Worm (Caenorhabditis elegans): ENCODE measurements around the gene mab-7.

DNA sequence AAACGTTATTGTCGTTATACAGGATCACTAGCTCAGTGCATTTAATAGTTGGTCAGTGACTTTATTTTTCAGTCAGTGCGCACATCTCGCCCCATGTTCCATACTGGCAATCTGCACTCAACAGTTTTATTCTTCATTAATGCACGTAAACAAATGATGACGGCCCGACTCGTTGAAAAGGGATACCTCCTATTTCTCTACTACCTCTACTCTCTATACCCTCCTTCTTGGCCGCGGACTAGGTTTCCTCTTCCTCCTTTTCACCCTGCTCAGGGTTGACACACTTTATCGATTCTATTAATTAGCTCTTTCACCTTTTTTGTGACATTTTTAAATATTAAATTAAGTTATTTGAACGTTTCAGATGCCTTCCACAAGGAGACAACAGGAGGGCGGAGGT lies 17.7 kb upstream of the mab-7 start, which contains the start of gene sel-12:
- TF ChIP-seq ama-1 (optimal IDR thresholded peaks at IDR 0.05) (no peak), ama-1 (GFP tag; optimal IDR thresholded peaks at IDR 0.05) (no peak), cebp-2 (GFP tag; IDR thresholded peaks at IDR 0.05) (no peak), madf-6 (GFP tag; IDR thresholded peaks at IDR 0.05) (no peak), F37B4.10 (GFP tag; IDR thresholded peaks at IDR 0.05) (no peak), atf-7 (tag; optimal IDR thresholded peaks at IDR 0.05) (no peak), attf-3 (GFP tag; conservative IDR thresholded peaks at IDR 0.05) (no peak), dpl-1 (GFP tag; optimal IDR thresholded peaks at IDR 0.05) (no peak), snpc-1.3 (tag; optimal IDR thresholded peaks at IDR 0.05; ENCODE audit: insufficient read depth) (no peak), ztf-3 (GFP tag; optimal IDR thresholded peaks at IDR 0.05) (no peak), ceh-91 (GFP tag; IDR thresholded peaks at IDR 0.05) (no peak), ets-4 (GFP tag; optimal IDR thresholded peaks at IDR 0.05) (no peak), B0035.1 (tag; optimal IDR thresholded peaks at IDR 0.05) (no peak), ztf-18 (tag; optimal IDR thresholded peaks at IDR 0.05) (no peak), snpc-4 (GFP tag; optimal IDR thresholded peaks at IDR 0.05) (no peak), snpc-4 (tag; optimal IDR thresholded peaks at IDR 0.05) (no peak)
